Fruit fly (Drosophila melanogaster) whole organism, embryonic: ENCODE results near the gene ppk24.

ENCODE experiments used
- B-H2 ChIP-seq: fragments of 200-800 bp; sonication (Bioruptor generic); optimal IDR thresholded peaks from 2 replicates; lab custom pipeline; 2018; ENCODE audit warnings: missing biosample characterization, mild to moderate bottlenecking, missing genetic modification characterization
- CG1024 ChIP-seq: fragments of 200-800 bp; sonication (Bioruptor generic); IDR thresholded peaks from 2 replicates; pipeline ENCODE4 v1.3.6; 2022; ENCODE audit warnings: missing biosample characterization, missing genetic modification characterization
- CG10274 ChIP-seq: fragments of 200-800 bp; sonication (Bioruptor generic); optimal IDR thresholded peaks from 3 replicates; lab custom pipeline; 2017; ENCODE audit warnings: missing biosample characterization, mild to moderate bottlenecking, missing genetic modification characterization
- CG10543 ChIP-seq: fragments of 200-800 bp; sonication (Bioruptor generic); optimal IDR thresholded peaks from 3 replicates; lab custom pipeline; 2017; ENCODE audit warnings: missing biosample characterization, mild to moderate bottlenecking, missing genetic modification characterization, moderate library complexity
- CG11093 ChIP-seq: fragments of 200-800 bp; sonication (Bioruptor generic); IDR thresholded peaks from 3 replicates; pipeline ENCODE4 v1.3.6; 2022; ENCODE audit warnings: missing biosample characterization, missing genetic modification characterization
- CG12299 ChIP-seq: fragments of 200-800 bp; sonication (Bioruptor generic); optimal IDR thresholded peaks from 2 replicates; lab custom pipeline; 2018; ENCODE audit warnings: missing biosample characterization, mild to moderate bottlenecking, missing genetic modification characterization
- CG13624 ChIP-seq: fragments of 200-800 bp; sonication (Bioruptor generic); optimal IDR thresholded peaks from 2 replicates; lab custom pipeline; 2016; ENCODE audit warnings: missing biosample characterization, missing genetic modification characterization
- CG13775 ChIP-seq: fragments of 200-800 bp; sonication (Bioruptor generic); optimal IDR thresholded peaks from 3 replicates; lab custom pipeline; 2017; ENCODE audit warnings: missing biosample characterization, mild to moderate bottlenecking, missing genetic modification characterization
- CG15514 ChIP-seq: fragments of 200-800 bp; sonication (Bioruptor generic); optimal IDR thresholded peaks from 3 replicates; lab custom pipeline; 2017; ENCODE audit warnings: missing biosample characterization, missing genetic modification characterization, mild to moderate bottlenecking, moderate library complexity, missing genetic modification reagents
- CG15696 ChIP-seq: fragments of 200-800 bp; sonication (Bioruptor generic); optimal IDR thresholded peaks from 2 replicates; lab custom pipeline; 2019; ENCODE audit warnings: missing biosample characterization, mild to moderate bottlenecking, missing genetic modification characterization, moderate library complexity
- CG1603 ChIP-seq: fragments of 200-800 bp; sonication (Bioruptor generic); optimal IDR thresholded peaks from 2 replicates; lab custom pipeline; 2019; ENCODE audit warnings: missing biosample characterization, mild to moderate bottlenecking, missing genetic modification characterization, moderate library complexity
- CG17186 ChIP-seq: fragments of 200-800 bp; sonication (Bioruptor generic); optimal IDR thresholded peaks from 3 replicates; lab custom pipeline; 2017; ENCODE audit warnings: missing biosample characterization, missing genetic modification reagents, missing genetic modification characterization
- CG17385 ChIP-seq: fragments of 200-800 bp; sonication (Bioruptor generic); optimal IDR thresholded peaks from 3 replicates; lab custom pipeline; 2018; ENCODE audit warnings: missing biosample characterization, mild to moderate bottlenecking, missing genetic modification characterization
- CG17912 ChIP-seq: fragments of 200-800 bp; sonication (Bioruptor generic); optimal IDR thresholded peaks from 2 replicates; lab custom pipeline; 2018; ENCODE audit warnings: missing biosample characterization, mild to moderate bottlenecking, missing genetic modification characterization
- CG18476 ChIP-seq: fragments of 200-800 bp; sonication (Bioruptor generic); optimal IDR thresholded peaks from 2 replicates; lab custom pipeline; 2016; ENCODE audit warnings: missing biosample characterization, mild to moderate bottlenecking, missing genetic modification characterization
- CG2116 ChIP-seq: fragments of 200-800 bp; sonication (Bioruptor generic); optimal IDR thresholded peaks from 3 replicates; lab custom pipeline; 2018; ENCODE audit warnings: missing biosample characterization, mild to moderate bottlenecking, missing genetic modification characterization
- CG2678 ChIP-seq: fragments of 200-800 bp; sonication (Bioruptor generic); optimal IDR thresholded peaks from 3 replicates; lab custom pipeline; 2019; ENCODE audit warnings: missing biosample characterization, mild to moderate bottlenecking, missing genetic modification characterization, moderate library complexity
- CG34376 ChIP-seq: fragments of 200-800 bp; sonication (Bioruptor generic); optimal IDR thresholded peaks from 2 replicates; lab custom pipeline; 2018; ENCODE audit warnings: missing biosample characterization, mild to moderate bottlenecking, missing genetic modification characterization
- CG6254 ChIP-seq: fragments of 200-800 bp; sonication (Bioruptor generic); optimal IDR thresholded peaks from 3 replicates; lab custom pipeline; 2017; ENCODE audit warnings: mild to moderate bottlenecking, missing biosample characterization, missing genetic modification reagents, missing genetic modification characterization
- CG8290 ChIP-seq, 3 experiments: fragments of 200-800 bp; sonication (Bioruptor generic); optimal IDR thresholded peaks; 2 replicates each; lab custom pipeline; 2016 to 2019; ENCODE audit warnings: missing biosample characterization in 3 of 3, missing genetic modification characterization in 3 of 3, mild to moderate bottlenecking in 2 of 3, moderate library complexity in 1 of 3
- CG8359 ChIP-seq: fragments of 200-800 bp; sonication (Bioruptor generic); optimal IDR thresholded peaks from 2 replicates; lab custom pipeline; 2017; ENCODE audit warnings: missing biosample characterization, mild to moderate bottlenecking, missing genetic modification characterization, borderline replicate concordance
- CG8924 ChIP-seq: fragments of 200-800 bp; optimal IDR thresholded peaks from 3 replicates; lab custom pipeline; 2019; ENCODE audit warnings: missing biosample characterization, mild to moderate bottlenecking, missing genetic modification characterization, moderate library complexity
- CoRest ChIP-seq: fragments of 200-800 bp; sonication (Bioruptor generic); optimal IDR thresholded peaks from 3 replicates; lab custom pipeline; 2018; ENCODE audit warnings: missing biosample characterization, mild to moderate bottlenecking, missing genetic modification characterization, moderate library complexity
- Dbx ChIP-seq: fragments of 200-800 bp; sonication (Bioruptor generic); IDR thresholded peaks from 3 replicates; pipeline ENCODE4 v1.3.6; 2022; ENCODE audit warnings: missing biosample characterization, missing genetic modification characterization
- Dek ChIP-seq: fragments of 200-800 bp; sonication (Bioruptor generic); optimal IDR thresholded peaks from 3 replicates; lab custom pipeline; 2019; ENCODE audit warnings: missing biosample characterization, mild to moderate bottlenecking, missing genetic modification characterization, moderate library complexity
- Ets97D ChIP-seq: fragments of 200-800 bp; sonication (Bioruptor generic); optimal IDR thresholded peaks from 3 replicates; lab custom pipeline; 2016; ENCODE audit warnings: missing biosample characterization, missing genetic modification characterization
- MESR4 ChIP-seq: fragments of 200-800 bp; sonication (Bioruptor generic); optimal IDR thresholded peaks from 2 replicates; lab custom pipeline; 2018; ENCODE audit warnings: missing biosample characterization, mild to moderate bottlenecking, missing genetic modification characterization, moderate library complexity
- Med ChIP-seq: fragments of 200-800 bp; sonication (Bioruptor generic); peaks from one replicate; lab custom pipeline; 2016; ENCODE audit warnings: missing biosample characterization, missing genetic modification characterization, mild to moderate bottlenecking, inconsistent platforms, moderate library complexity
- Side ChIP-seq: fragments of 200-800 bp; sonication (Bioruptor generic); optimal IDR thresholded peaks from 2 replicates; lab custom pipeline; 2016; ENCODE audit warnings: missing biosample characterization, missing genetic modification characterization
- Sry-β ChIP-seq: fragments of 200-800 bp; sonication (Bioruptor generic); optimal IDR thresholded peaks from 2 replicates; lab custom pipeline; 2018; ENCODE audit warnings: missing biosample characterization, mild to moderate bottlenecking, missing genetic modification characterization, moderate library complexity
- Ssrp ChIP-seq: fragments of 200-800 bp; sonication (Bioruptor generic); optimal IDR thresholded peaks from 2 replicates; lab custom pipeline; 2018; ENCODE audit warnings: missing biosample characterization, mild to moderate bottlenecking, missing genetic modification characterization, moderate library complexity
- YL-1 ChIP-seq: fragments of 200-800 bp; sonication (Bioruptor generic); optimal IDR thresholded peaks from 3 replicates; lab custom pipeline; 2017; ENCODE audit warnings: missing biosample characterization, mild to moderate bottlenecking, missing genetic modification characterization
- abd-A ChIP-seq: fragments of 200-800 bp; sonication (Bioruptor generic); optimal IDR thresholded peaks from 3 replicates; lab custom pipeline; 2019; ENCODE audit warnings: missing biosample characterization, mild to moderate bottlenecking, missing genetic modification characterization, moderate library complexity
- bsh ChIP-seq, 2 experiments: fragments of 200-800 bp; sonication (Bioruptor generic); optimal IDR thresholded peaks; 2 replicates each; lab custom pipeline; 2017 to 2018; ENCODE audit warnings: mild to moderate bottlenecking in 2 of 2, missing biosample characterization in 2 of 2, missing genetic modification characterization in 2 of 2, moderate library complexity in 1 of 2
- caup ChIP-seq: fragments of 200-800 bp; sonication (Bioruptor generic); optimal IDR thresholded peaks from 3 replicates; lab custom pipeline; 2017; ENCODE audit warnings: missing biosample characterization, mild to moderate bottlenecking, missing genetic modification characterization, moderate library complexity; ENCODE audit not compliant: severe bottlenecking
- chn ChIP-seq: fragments of 200-800 bp; sonication (Bioruptor generic); optimal IDR thresholded peaks from 2 replicates; lab custom pipeline; 2016; ENCODE audit warnings: missing biosample characterization, missing genetic modification characterization
- dmrt11E ChIP-seq: fragments of 200-800 bp; sonication (Bioruptor generic); optimal IDR thresholded peaks from 3 replicates; lab custom pipeline; 2018; ENCODE audit warnings: missing biosample characterization, mild to moderate bottlenecking, missing genetic modification characterization, moderate library complexity
- grau ChIP-seq: fragments of 200-800 bp; optimal IDR thresholded peaks from 3 replicates; lab custom pipeline; 2019; ENCODE audit warnings: missing biosample characterization, mild to moderate bottlenecking, missing genetic modification characterization, moderate library complexity
- lilli ChIP-seq: fragments of 200-800 bp; sonication (Bioruptor generic); optimal IDR thresholded peaks from 3 replicates; lab custom pipeline; 2016; ENCODE audit warnings: missing biosample characterization, missing genetic modification characterization
- mirr ChIP-seq: fragments of 200-800 bp; sonication (Bioruptor generic); optimal IDR thresholded peaks from 3 replicates; lab custom pipeline; 2018; ENCODE audit warnings: missing biosample characterization, mild to moderate bottlenecking, missing genetic modification characterization
- nmo ChIP-seq: fragments of 200-800 bp; sonication (Bioruptor generic); optimal IDR thresholded peaks from 2 replicates; lab custom pipeline; 2018; ENCODE audit warnings: missing biosample characterization, mild to moderate bottlenecking, missing genetic modification characterization, moderate library complexity
- pzg ChIP-seq: fragments of 200-800 bp; sonication (Bioruptor generic); optimal IDR thresholded peaks from 3 replicates; lab custom pipeline; 2018; ENCODE audit warnings: missing biosample characterization, mild to moderate bottlenecking, missing genetic modification characterization, moderate library complexity
- salm ChIP-seq: fragments of 200-800 bp; sonication (Bioruptor generic); optimal IDR thresholded peaks from 2 replicates; lab custom pipeline; 2018; ENCODE audit warnings: missing biosample characterization, mild to moderate bottlenecking, missing genetic modification characterization
- sd ChIP-seq: fragments of 200-800 bp; sonication (Bioruptor generic); optimal IDR thresholded peaks from 3 replicates; lab custom pipeline; 2018; ENCODE audit warnings: missing biosample characterization, mild to moderate bottlenecking, missing genetic modification characterization, moderate library complexity
- slp2 ChIP-seq: fragments of 200-800 bp; sonication (Bioruptor generic); optimal IDR thresholded peaks from 2 replicates; lab custom pipeline; 2016; ENCODE audit warnings: missing biosample characterization, missing genetic modification characterization
- sug ChIP-seq: fragments of 200-800 bp; optimal IDR thresholded peaks from 2 replicates; lab custom pipeline; 2019; ENCODE audit warnings: missing biosample characterization, mild to moderate bottlenecking, missing genetic modification characterization, moderate library complexity

Gene ppk24

dm6 chr3R:31215830-31216229 is 49.7 kb upstream of the ppk24 start, which contains the start of gene CG15561 (continued):
- peak; percentile 100 for TF ChIP-seq CG6254 (GFP tag; lab: Kevin White, UChicago)
- peak; percentile 59 for TF ChIP-seq Side (GFP tag; lab: Kevin White, UChicago)
- TF ChIP-seq CG1024 (GFP tag; lab: Robert Waterston, UW): no peak
- peak; percentile 40 for TF ChIP-seq CG34376
- peak; percentile 89 for TF ChIP-seq B-H2 (GFP tag; lab: Kevin White, UChicago)
- peak; percentile 78 for TF ChIP-seq Ets97D (GFP tag; lab: Kevin White, UChicago)
- TF ChIP-seq CoRest (tag; lab: Kevin White, UChicago): peak; percentile 28
- TF ChIP-seq CG15696: peak; percentile 52
- peak; percentile 73 for TF ChIP-seq CG17912
- TF ChIP-seq mirr: peak; percentile 64
- TF ChIP-seq chn: peak; percentile 34
- TF ChIP-seq CG8924: peak; percentile 22
- no peak for TF ChIP-seq CG10274 (GFP tag; lab: Kevin White, UChicago)
- TF ChIP-seq, all 482 proteins: peak for 159

- no peak for TF ChIP-seq CG8359 (GFP tag; lab: Kevin White, UChicago)
- peak; percentile 50 for TF ChIP-seq CG6254 (GFP tag; lab: Kevin White, UChicago)
- TF ChIP-seq Sry-β (GFP tag; lab: Kevin White, UChicago): no peak
- no peak for TF ChIP-seq bsh (GFP tag; optimal IDR thresholded peaks at IDR 0.05; lab: Kevin White, UChicago)
- TF ChIP-seq Ssrp (tag; lab: Kevin White, UChicago): no peak
- TF ChIP-seq slp2 (GFP tag; lab: Kevin White, UChicago): no peak
- TF ChIP-seq CG17385: peak; percentile 47
- TF ChIP-seq CG15514 (GFP tag; lab: Kevin White, UChicago): no peak
- no peak for TF ChIP-seq CG2678 (tag; lab: Kevin White, UChicago)
- peak; percentile 18 for TF ChIP-seq CG13624
- TF ChIP-seq CG8924: no peak
- peak; percentile 74 for TF ChIP-seq CG17912
- TF ChIP-seq CG10543: peak; percentile 50
- peak; percentile 67 for TF ChIP-seq sd (tag; lab: Kevin White, UChicago)
- TF ChIP-seq CG18476 (GFP tag; lab: Kevin White, UChicago): no peak
- TF ChIP-seq nmo (GFP tag; lab: Kevin White, UChicago): peak; percentile 13
- TF ChIP-seq CG34376: peak; percentile 3
- TF ChIP-seq CG1603: peak; percentile 11
- TF ChIP-seq YL-1 (GFP tag; lab: Kevin White, UChicago): peak; percentile 96
- TF ChIP-seq abd-A: peak; percentile 14
- TF ChIP-seq CG8290 (GFP tag; optimal IDR thresholded peaks at IDR 0.05; lab: Kevin White, UChicago): no peak
- peak in 1 of 2 experiments; percentile 17 for TF ChIP-seq CG8290 (tag; optimal IDR thresholded peaks at IDR 0.05; lab: Kevin White, UChicago)
- no peak for TF ChIP-seq CG13775
- TF ChIP-seq CG17186: peak; percentile 22
- no peak for TF ChIP-seq B-H2 (GFP tag; lab: Kevin White, UChicago)
- TF ChIP-seq sug: peak; percentile 55
- TF ChIP-seq Med (GFP tag; lab: Kevin White, UChicago): peak; percentile 67
- no peak for TF ChIP-seq lilli (GFP tag; lab: Kevin White, UChicago)
- TF ChIP-seq grau: peak; percentile 22
- TF ChIP-seq caup (GFP tag; lab: Kevin White, UChicago): no peak
- TF ChIP-seq MESR4 (GFP tag; lab: Kevin White, UChicago): peak; percentile 49
- TF ChIP-seq Dbx (GFP tag; lab: Robert Waterston, UW): no peak
- peak; percentile 9 for TF ChIP-seq Dek
- peak; percentile 1 for TF ChIP-seq salm (tag; lab: Kevin White, UChicago)
- peak; percentile 25 for TF ChIP-seq CG2116 (GFP tag; lab: Kevin White, UChicago)
- TF ChIP-seq dmrt11E (tag; lab: Kevin White, UChicago): no peak
- TF ChIP-seq pzg (GFP tag; lab: Kevin White, UChicago): peak; percentile 4
- TF ChIP-seq CG11093 (GFP tag; lab: Robert Waterston, UW): no peak
- peak; percentile 6 for TF ChIP-seq CG12299 (tag; lab: Kevin White, UChicago)
Measured at dm6 chr3R:31218214-31218876, 47.2 kb upstream of the ppk24 start.
